Fruit fly (Drosophila melanogaster) whole organism: ENCODE data around the gene cad.

Experiments
- CG8478 ChIP-seq: fragments of >200 bp; optimal IDR thresholded peaks from 2 replicates; lab custom pipeline; 2018; ENCODE audit warnings: inconsistent platforms
- Dll ChIP-seq: fragments of >200 bp; optimal IDR thresholded peaks from 2 replicates; lab custom pipeline; 2017
- EcR ChIP-seq, 2 experiments: fragments of >200 bp; optimal IDR thresholded peaks; 2 replicates each; lab custom pipeline; 2017; ENCODE audit warnings: missing biosample characterization in 2 of 2, missing genetic modification characterization in 2 of 2, missing genetic modification reagents in 2 of 2
- pan ChIP-seq: fragments of >200 bp; optimal IDR thresholded peaks from 2 replicates; lab custom pipeline; 2017
- psq ChIP-seq: fragments of >200 bp; optimal IDR thresholded peaks from 2 replicates; lab custom pipeline; 2017
- usp ChIP-seq: fragments of >200 bp; optimal IDR thresholded peaks from 2 replicates; lab custom pipeline; 2017; ENCODE audit warnings: missing biosample characterization, missing genetic modification characterization, mixed read lengths

DNA sequence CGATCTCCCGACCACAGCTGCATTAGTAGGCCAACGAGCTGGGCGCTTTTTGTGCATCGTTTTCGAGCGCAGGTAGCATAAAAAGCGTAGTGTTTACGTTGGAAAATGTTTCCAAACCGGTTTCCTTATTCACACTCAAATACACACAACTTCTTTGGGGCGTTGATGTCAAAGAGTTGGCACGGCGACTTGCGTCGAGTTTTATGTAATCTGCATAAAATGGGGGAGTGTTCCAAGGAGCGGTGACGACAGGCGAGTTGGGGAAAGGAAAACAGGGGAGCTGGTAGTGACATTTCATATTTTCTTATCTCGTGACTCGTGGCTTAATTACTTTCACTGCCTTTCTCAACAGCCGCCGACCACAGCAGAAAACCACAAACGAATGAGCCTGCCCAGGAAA, 24.1 kb downstream of the cad start:
- TF ChIP-seq CG8478 (lab: Kevin White, UChicago) (no peak), EcR (GFP tag; optimal IDR thresholded peaks at IDR 0.05; lab: Kevin White, UChicago) (no peak), psq (lab: Kevin White, UChicago) (no peak), usp (GFP tag; lab: Kevin White, UChicago) (no peak), pan (lab: Kevin White, UChicago) (no peak), Dll (no peak)
